Worm (Caenorhabditis elegans): ENCODE data around the gene F16G10.2.

Gene F16G10.2

ce11 chrII:2378465-2379009, 3.5 kb downstream of the F16G10.2 start:
- peak; percentile 99 for TF ChIP-seq ets-4 (GFP tag; optimal IDR thresholded peaks at IDR 0.05)
- TF ChIP-seq madf-10 (tag; optimal IDR thresholded peaks at IDR 0.05): peak; percentile 41
- no peak for TF ChIP-seq T07F8.4 (tag; optimal IDR thresholded peaks at IDR 0.05)
- TF ChIP-seq xnd-1 (tag; optimal IDR thresholded peaks at IDR 0.05): no peak
- peak; percentile 80 for TF ChIP-seq ztf-3 (GFP tag; optimal IDR thresholded peaks at IDR 0.05)
- TF ChIP-seq F10E7.11 (tag; optimal IDR thresholded peaks at IDR 0.05): no peak
- peak; percentile 31 for TF ChIP-seq chd-7 (tag; optimal IDR thresholded peaks at IDR 0.05)
- TF ChIP-seq atf-7 (tag; optimal IDR thresholded peaks at IDR 0.05): peak; percentile 99
- TF ChIP-seq zim-3 (tag; optimal IDR thresholded peaks at IDR 0.05): no peak
- TF ChIP-seq let-607 (tag; optimal IDR thresholded peaks at IDR 0.05): peak; percentile 79 to 88
- TF ChIP-seq F39B2.1 (GFP tag; IDR thresholded peaks at IDR 0.05): no peak
- peak; percentile 19 for TF ChIP-seq ztf-26 (tag; optimal IDR thresholded peaks at IDR 0.05)
- TF ChIP-seq nhr-179 (tag; optimal IDR thresholded peaks at IDR 0.05): no peak
- 0 out of 2 replicates have a peak, but pooled peaks have one; percentile 17 for TF ChIP-seq let-526 (GFP tag; IDR thresholded peaks at IDR 0.05)
- no peak for TF ChIP-seq ztf-6 (GFP tag; IDR thresholded peaks at IDR 0.05)
- TF ChIP-seq nfya-1 (tag; optimal IDR thresholded peaks at IDR 0.05; ENCODE audit: borderline replicate concordance, insufficient read depth): no peak
- TF ChIP-seq F57C9.4 (tag; optimal IDR thresholded peaks at IDR 0.05): no peak
- no peak for TF ChIP-seq lin-54 (GFP tag; optimal IDR thresholded peaks at IDR 0.05)
- TF ChIP-seq lir-1 (GFP tag; conservative IDR thresholded peaks at IDR 0.05): 0 out of 2 replicates have a peak, but pooled peaks have one; percentile 45
- no peak; the same call in none of the 2 replicates for TF ChIP-seq B0336.3 (GFP tag; IDR thresholded peaks at IDR 0.05)
- TF ChIP-seq C06A6.2 (GFP tag; conservative IDR thresholded peaks at IDR 0.05): peak; percentile 61
- TF ChIP-seq pbrm-1 (GFP tag; IDR thresholded peaks at IDR 0.05): peak; percentile 28; the same call in 1 of the 2 replicates
- no peak for TF ChIP-seq Y95B8A.8 (GFP tag; IDR thresholded peaks at IDR 0.05)
- TF ChIP-seq attf-3 (GFP tag; conservative IDR thresholded peaks at IDR 0.05): no peak
- TF ChIP-seq dox-1 (GFP tag; IDR thresholded peaks at IDR 0.05): peak; percentile 90; the same call in 1 of the 2 replicates
- no peak for TF ChIP-seq dpl-1 (GFP tag; optimal IDR thresholded peaks at IDR 0.05)
- TF ChIP-seq efl-1 (GFP tag; optimal IDR thresholded peaks at IDR 0.05): no peak
- peak; percentile 51; the same call in 1 of the 2 replicates for TF ChIP-seq Y56A3A.18 (GFP tag; IDR thresholded peaks at IDR 0.05)
- TF ChIP-seq Y53F4B.3 (GFP tag; IDR thresholded peaks at IDR 0.05): no peak
- TF ChIP-seq lsl-1 (GFP tag; optimal IDR thresholded peaks at IDR 0.05): no peak
- no peak for TF ChIP-seq attf-6 (GFP tag; IDR thresholded peaks at IDR 0.05)
- peak; percentile 86 for TF ChIP-seq F22D6.2 (tag; optimal IDR thresholded peaks at IDR 0.05)
- TF ChIP-seq F33H1.4 (GFP tag; IDR thresholded peaks at IDR 0.05): no peak
- no peak for TF ChIP-seq snpc-3.4 (tag; optimal IDR thresholded peaks at IDR 0.05)
- peak; percentile 76 for TF ChIP-seq repo-1 (tag; optimal IDR thresholded peaks at IDR 0.05)
- no peak for TF ChIP-seq ekl-4 (GFP tag; IDR thresholded peaks at IDR 0.05)
- TF ChIP-seq pha-4 (tag; optimal IDR thresholded peaks at IDR 0.05): no peak
- TF ChIP-seq lin-26 (GFP tag; IDR thresholded peaks at IDR 0.05): no peak
- TF ChIP-seq nhr-27 (tag; optimal IDR thresholded peaks at IDR 0.05): no peak
- no peak for TF ChIP-seq tbx-9 (tag; optimal IDR thresholded peaks at IDR 0.05; ENCODE audit: borderline replicate concordance)
- no peak for TF ChIP-seq snpc-1.1 (tag; optimal IDR thresholded peaks at IDR 0.05; ENCODE audit: insufficient read depth)
- TF ChIP-seq egrh-3 (GFP tag; IDR thresholded peaks at IDR 0.05): no peak
- TF ChIP-seq mcd-1 (GFP tag; IDR thresholded peaks at IDR 0.05): no peak; the same call in none of the 2 replicates
- peak; percentile 97 for TF ChIP-seq nhr-90 (tag; optimal IDR thresholded peaks at IDR 0.05)
- peak; percentile 84 for TF ChIP-seq tlf-1 (GFP tag; optimal IDR thresholded peaks at IDR 0.05)
- TF ChIP-seq ztf-25 (GFP tag; IDR thresholded peaks at IDR 0.05): no peak
- TF ChIP-seq unc-62 (GFP tag; optimal IDR thresholded peaks at IDR 0.05): peak; percentile 78
- TF ChIP-seq nfyb-1 (GFP tag; IDR thresholded peaks at IDR 0.05): peak; percentile 91

Measured in whole organism, young adult.